Worm (Caenorhabditis elegans): Measurements from ENCODE around the gene gpa-1.

gpa-1 gene

ce11 chrV:11174663-11175062 lies 2.8 kb downstream of the gpa-1 start (continued):
- TF ChIP-seq sdz-38 (tag; optimal IDR thresholded peaks at IDR 0.05) (no peak), rcor-1 (GFP tag; IDR thresholded peaks at IDR 0.05) (0 out of 2 replicates have a peak, but pooled peaks have one; percentile 37), hmg-1.2 (GFP tag; IDR thresholded peaks at IDR 0.05) (peak; percentile 51), athp-1 (tag; optimal IDR thresholded peaks at IDR 0.05) (no peak), F37B4.10 (GFP tag; IDR thresholded peaks at IDR 0.05) (no peak), repo-1 (tag; optimal IDR thresholded peaks at IDR 0.05) (peak; percentile 34), nfya-2 (GFP tag; IDR thresholded peaks at IDR 0.05) (no peak), lin-54 (GFP tag; optimal IDR thresholded peaks at IDR 0.05) (no peak), ztf-3 (GFP tag; optimal IDR thresholded peaks at IDR 0.05) (no peak), hlh-12 (tag; optimal IDR thresholded peaks at IDR 0.05) (no peak), aptf-3 (GFP tag; IDR thresholded peaks at IDR 0.05) (no peak), D2030.7 (GFP tag; IDR thresholded peaks at IDR 0.05) (peak; percentile 15; the same call in 1 of the 2 replicates), dpff-1 (tag; optimal IDR thresholded peaks at IDR 0.05) (no peak)

- no peak for TF ChIP-seq egrh-3 (GFP tag; IDR thresholded peaks at IDR 0.05)
- no peak for TF ChIP-seq ZK185.1 (tag; optimal IDR thresholded peaks at IDR 0.05; ENCODE audit: poor library complexity, severe bottlenecking)
- TF ChIP-seq repo-1 (tag; optimal IDR thresholded peaks at IDR 0.05) = no peak
- no peak for TF ChIP-seq unc-130 (GFP tag; optimal IDR thresholded peaks at IDR 0.05)
- no peak for TF ChIP-seq ztf-28 (GFP tag; IDR thresholded peaks at IDR 0.05)
- TF ChIP-seq ztf-18 (tag; optimal IDR thresholded peaks at IDR 0.05) = no peak
- TF ChIP-seq tbx-9 (tag; optimal IDR thresholded peaks at IDR 0.05; ENCODE audit: borderline replicate concordance) = no peak
- no peak for TF ChIP-seq rpc-1 (optimal IDR thresholded peaks at IDR 0.05)
- no peak for TF ChIP-seq rpc-1 (tag; optimal IDR thresholded peaks at IDR 0.05)
- no peak for TF ChIP-seq K12H6.12 (tag; optimal IDR thresholded peaks at IDR 0.05)
Measured at ce11 chrV:11172667-11173066, 4.8 kb downstream of the gpa-1 start.

- TF ChIP-seq hrde-1 (tag; optimal IDR thresholded peaks at IDR 0.05; ENCODE audit: borderline replicate concordance) (no peak), tbx-9 (tag; optimal IDR thresholded peaks at IDR 0.05; ENCODE audit: borderline replicate concordance) (no peak), F10E7.11 (tag; optimal IDR thresholded peaks at IDR 0.05) (no peak)
Measured at ce11 chrV:11171906-11172305, 5.6 kb downstream of the gpa-1 start, which contains the start of gene T19C4.5. TSS of gene T19C4.5 (plus strand) at chrV:11172213.

DNA sequence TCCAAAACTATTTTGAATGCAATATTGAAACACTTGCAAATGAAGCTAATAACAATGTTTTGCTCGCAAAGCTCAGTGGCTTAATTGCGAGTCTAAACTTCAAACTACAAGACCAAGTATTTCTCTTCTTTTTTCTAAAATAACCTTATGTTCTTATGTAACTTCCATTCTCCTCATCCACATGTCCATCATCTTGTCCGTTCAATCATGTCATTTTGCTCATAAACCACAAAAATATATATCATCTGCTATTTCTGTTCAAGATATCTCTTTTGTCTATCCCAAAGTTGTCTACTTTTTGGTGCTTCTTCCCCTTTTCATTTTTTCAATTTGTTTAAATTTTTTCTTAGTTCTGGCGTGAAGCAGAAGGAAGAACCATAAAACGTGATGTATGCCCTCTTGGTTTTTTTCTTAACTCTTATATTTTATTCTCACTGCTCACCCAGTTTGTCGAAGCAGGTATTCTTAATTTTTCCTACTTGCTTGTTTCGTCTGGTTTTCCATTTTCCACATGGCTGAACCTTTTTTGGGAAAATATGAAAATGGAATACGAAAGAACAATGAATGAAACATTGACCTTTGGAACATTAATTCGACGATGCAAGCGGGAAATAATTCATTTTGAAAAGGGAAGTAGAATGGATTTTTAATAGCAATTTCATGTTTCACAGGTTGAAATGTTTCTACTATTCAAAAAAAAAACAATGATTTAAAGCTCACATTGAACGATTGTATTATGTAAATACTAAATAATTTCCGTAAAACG lies 6.7 kb downstream of the gpa-1 start:
- no peak for TF ChIP-seq sdz-38 (tag; optimal IDR thresholded peaks at IDR 0.05)
- no peak for TF ChIP-seq K11D2.4 (GFP tag; IDR thresholded peaks at IDR 0.05)
- no peak for TF ChIP-seq nhr-120 (GFP tag; IDR thresholded peaks at IDR 0.05)
- no peak for TF ChIP-seq ccch-3 (GFP tag; optimal IDR thresholded peaks at IDR 0.05)
- no peak for TF ChIP-seq ztf-25 (GFP tag; IDR thresholded peaks at IDR 0.05)
- TF ChIP-seq dox-1 (GFP tag; IDR thresholded peaks at IDR 0.05) = no peak

ce11 chrV:11167745-11168144 lies 9.7 kb downstream of the gpa-1 start:
- TF ChIP-seq B0019.2 (GFP tag; conservative IDR thresholded peaks at IDR 0.05) = no peak
- TF ChIP-seq lin-35 (GFP tag; optimal IDR thresholded peaks at IDR 0.05) = no peak
- no peak for TF ChIP-seq hlh-26 (GFP tag; conservative IDR thresholded peaks at IDR 0.05)
- TF ChIP-seq F57C9.4 (tag; optimal IDR thresholded peaks at IDR 0.05) = no peak
- no peak for TF ChIP-seq ztf-28 (GFP tag; IDR thresholded peaks at IDR 0.05)
- TF ChIP-seq lir-1 (GFP tag; conservative IDR thresholded peaks at IDR 0.05) = no peak
- TF ChIP-seq repo-1 (tag; optimal IDR thresholded peaks at IDR 0.05) = no peak
- no peak for TF ChIP-seq T07F8.4 (tag; optimal IDR thresholded peaks at IDR 0.05)
- no peak for TF ChIP-seq akir-1 (GFP tag; optimal IDR thresholded peaks at IDR 0.05)
- TF ChIP-seq gei-17 (GFP tag; optimal IDR thresholded peaks at IDR 0.05) = no peak
- no peak for TF ChIP-seq F49E8.2 (tag; optimal IDR thresholded peaks at IDR 0.05; ENCODE audit: insufficient read depth)
- no peak for TF ChIP-seq K12H6.12 (tag; optimal IDR thresholded peaks at IDR 0.05)
- TF ChIP-seq F10E7.11 (tag; optimal IDR thresholded peaks at IDR 0.05) = no peak
- TF ChIP-seq B0261.1 (tag; optimal IDR thresholded peaks at IDR 0.05) = no peak
- no peak for TF ChIP-seq egl-18 (GFP tag; IDR thresholded peaks at IDR 0.05)
- TF ChIP-seq Y53F4B.3 (GFP tag; IDR thresholded peaks at IDR 0.05) = no peak
- TF ChIP-seq egrh-3 (GFP tag; IDR thresholded peaks at IDR 0.05) = no peak
- TF ChIP-seq attf-5 (GFP tag; optimal IDR thresholded peaks at IDR 0.05) = no peak
